Fruit fly (Drosophila melanogaster) whole organism, wandering third instar larva: ENCODE data around the gene CG13601.

ENCODE experiments used
- Abd-B ChIP-seq: fragments of >200 bp; optimal IDR thresholded peaks from 2 replicates; lab custom pipeline; 2017; ENCODE audit warnings: missing biosample characterization, missing genetic modification characterization
- CG32264 ChIP-seq: fragments of 200-800 bp; sonication (Bioruptor generic); optimal IDR thresholded peaks from 2 replicates; lab custom pipeline; 2016; ENCODE audit warnings: missing biosample characterization, missing genetic modification characterization
- CG9705 ChIP-seq: fragments of 200-800 bp; sonication (Bioruptor generic); optimal IDR thresholded peaks from 2 replicates; lab custom pipeline; 2018; ENCODE audit warnings: missing biosample characterization, mild to moderate bottlenecking, missing genetic modification characterization
- CrebA ChIP-seq: fragments of 200-800 bp; sonication (Bioruptor generic); optimal IDR thresholded peaks from 2 replicates; lab custom pipeline; 2016; ENCODE audit warnings: missing biosample characterization, mild to moderate bottlenecking, missing genetic modification characterization, borderline replicate concordance
- Dfd ChIP-seq: fragments of >200 bp; optimal IDR thresholded peaks from 2 replicates; lab custom pipeline; 2017; ENCODE audit warnings: missing biosample characterization, missing genetic modification characterization
- Dif ChIP-seq: fragments of 200-275, 200-300 bp; sonication (Bioruptor generic); optimal IDR thresholded peaks from 2 replicates; lab custom pipeline; 2018; ENCODE audit warnings: missing biosample characterization, missing genetic modification characterization; ENCODE audit not compliant: partially characterized antibody
- HLH106 ChIP-seq: fragments of 200-800 bp; optimal IDR thresholded peaks from 3 replicates; lab custom pipeline; 2019; ENCODE audit warnings: missing biosample characterization, mild to moderate bottlenecking, missing genetic modification characterization, moderate library complexity
- Hnf4 ChIP-seq: fragments of 200-800 bp; sonication (Bioruptor generic); optimal IDR thresholded peaks from 2 replicates; lab custom pipeline; 2016; ENCODE audit warnings: missing biosample characterization, mild to moderate bottlenecking, missing genetic modification characterization
- Hr78 ChIP-seq: fragments of >200 bp; optimal IDR thresholded peaks from 2 replicates; lab custom pipeline; 2017; ENCODE audit warnings: missing biosample characterization, missing genetic modification characterization
- Hr83 ChIP-seq: fragments of 200-300 bp; sonication (Bioruptor generic); optimal IDR thresholded peaks from 2 replicates; lab custom pipeline; 2016; ENCODE audit warnings: missing biosample characterization, mild to moderate bottlenecking, missing genetic modification characterization, moderate library complexity; ENCODE audit not compliant: poor library complexity, severe bottlenecking
- Jra ChIP-seq: sonication (Bioruptor generic); optimal IDR thresholded peaks from 2 replicates; lab custom pipeline; 2016; ENCODE audit warnings: missing biosample characterization, missing genetic modification characterization
- Myc ChIP-seq: fragments of >200 bp; optimal IDR thresholded peaks from 2 replicates; lab custom pipeline; 2017
- N ChIP-seq: fragments of >200 bp; optimal IDR thresholded peaks from 2 replicates; lab custom pipeline; 2018; ENCODE audit warnings: missing biosample characterization, missing external identifiers, missing genetic modification characterization
- OdsH ChIP-seq: fragments of 200-800 bp; sonication (Bioruptor generic); optimal IDR thresholded peaks from 2 replicates; lab custom pipeline; 2016; ENCODE audit warnings: missing biosample characterization, mild to moderate bottlenecking, missing genetic modification characterization
- Rel ChIP-seq, 2 experiments: fragments of 200-800 bp; sonication (Bioruptor generic) in 1 of 2; optimal IDR thresholded peaks; 2 replicates in 1 of 2; 3 replicates in 1 of 2; lab custom pipeline; 2016 to 2019; ENCODE audit warnings: mild to moderate bottlenecking in 2 of 2, missing biosample characterization in 2 of 2, missing genetic modification characterization in 2 of 2, moderate library complexity in 1 of 2
- Sp1 ChIP-seq: fragments of 200-800 bp; sonication (Bioruptor generic); optimal IDR thresholded peaks from 3 replicates; lab custom pipeline; 2019; ENCODE audit warnings: missing biosample characterization, mild to moderate bottlenecking, missing genetic modification characterization, moderate library complexity
- Vsx2 ChIP-seq: fragments of 200-300, 225-300 bp; sonication (Bioruptor generic); optimal IDR thresholded peaks from 2 replicates; lab custom pipeline; 2018; ENCODE audit warnings: missing biosample characterization, missing genetic modification characterization; ENCODE audit not compliant: partially characterized antibody
- dl ChIP-seq, 2 experiments: fragments of 175-275, 200-275 bp in 1 of 2; fragments of 200-275 bp in 1 of 2; sonication (Bioruptor generic); optimal IDR thresholded peaks; lab custom pipeline; 2018; ENCODE audit warnings: mild to moderate bottlenecking in 2 of 2, missing biosample characterization in 2 of 2, missing genetic modification characterization in 2 of 2, moderate library complexity in 2 of 2; ENCODE audit not compliant: partially characterized antibody in 2 of 2, insufficient read depth in 1 of 2
- dmrt93B ChIP-seq: fragments of 200-800 bp; sonication (Bioruptor generic); optimal IDR thresholded peaks from 2 replicates; lab custom pipeline; 2018; ENCODE audit warnings: missing biosample characterization, mild to moderate bottlenecking, missing genetic modification characterization
- dsf ChIP-seq: sonication (Bioruptor generic); optimal IDR thresholded peaks from 2 replicates; lab custom pipeline; 2016; ENCODE audit warnings: missing biosample characterization, missing genetic modification characterization, borderline replicate concordance
- ey ChIP-seq: fragments of 200-800 bp; sonication (Bioruptor generic); optimal IDR thresholded peaks from 2 replicates; lab custom pipeline; 2016; ENCODE audit warnings: missing biosample characterization, missing genetic modification characterization
- foxo ChIP-seq, 2 experiments: fragments of 200-800 bp; sonication (Bioruptor generic); optimal IDR thresholded peaks; 2 replicates in 1 of 2; 3 replicates in 1 of 2; lab custom pipeline; 2016 to 2017; ENCODE audit warnings: missing biosample characterization in 2 of 2, missing genetic modification characterization in 2 of 2
- fru ChIP-seq: fragments of 200-800 bp; sonication (Bioruptor generic); optimal IDR thresholded peaks from 3 replicates; lab custom pipeline; 2016; ENCODE audit warnings: missing biosample characterization, mild to moderate bottlenecking, missing genetic modification characterization
- h ChIP-seq: fragments of 200-800 bp; sonication (Bioruptor generic); optimal IDR thresholded peaks from 3 replicates; lab custom pipeline; 2016; ENCODE audit warnings: missing biosample characterization, mild to moderate bottlenecking, missing genetic modification characterization
- jim ChIP-seq: fragments of 175-275, 200-325 bp; sonication (Bioruptor generic); optimal IDR thresholded peaks from 2 replicates; lab custom pipeline; 2016; ENCODE audit warnings: missing biosample characterization, mild to moderate bottlenecking, missing genetic modification characterization
- lola ChIP-seq: fragments of >200 bp; optimal IDR thresholded peaks from 2 replicates; lab custom pipeline; 2017; ENCODE audit warnings: missing biosample characterization, missing genetic modification characterization
- pan ChIP-seq: fragments of >200 bp; optimal IDR thresholded peaks from 2 replicates; lab custom pipeline; 2017
- psq ChIP-seq: fragments of 200-800 bp; sonication (Bioruptor generic); optimal IDR thresholded peaks from 3 replicates; lab custom pipeline; 2017; ENCODE audit warnings: missing biosample characterization, mild to moderate bottlenecking, missing genetic modification characterization, moderate library complexity
- rgr ChIP-seq: fragments of 200-800 bp; sonication (Bioruptor generic); optimal IDR thresholded peaks from 3 replicates; lab custom pipeline; 2016; ENCODE audit warnings: missing biosample characterization, mild to moderate bottlenecking, missing genetic modification characterization
- sage ChIP-seq: fragments of 200-800 bp; sonication (Bioruptor generic); optimal IDR thresholded peaks from 2 replicates; lab custom pipeline; 2016; ENCODE audit warnings: missing biosample characterization, mild to moderate bottlenecking, missing genetic modification characterization
- sv ChIP-seq: fragments of 200-800 bp; sonication (Bioruptor generic); optimal IDR thresholded peaks from 3 replicates; lab custom pipeline; 2016; ENCODE audit warnings: missing biosample characterization, missing genetic modification characterization
- usp ChIP-seq: fragments of >200 bp; optimal IDR thresholded peaks from 2 replicates; lab custom pipeline; 2017; ENCODE audit warnings: missing biosample characterization, missing genetic modification characterization
- woc ChIP-seq: sonication (Bioruptor generic); optimal IDR thresholded peaks from 2 replicates; lab custom pipeline; 2016; ENCODE audit warnings: missing biosample characterization, mild to moderate bottlenecking, missing genetic modification characterization

CG13601 gene

dm6 chr3R:23942550-23942949 is 15.1 kb upstream of the CG13601 start:
- TF ChIP-seq OdsH: no peak
- no peak for TF ChIP-seq h
- no peak for TF ChIP-seq Sp1 (GFP tag; lab: Kevin White, UChicago)
- no peak for TF ChIP-seq fru
- no peak for TF ChIP-seq dsf
- TF ChIP-seq CrebA (GFP tag; lab: Kevin White, UChicago): no peak

dm6 chr3R:23941643-23942424 is 14.4 kb upstream of the CG13601 start:
- no peak for TF ChIP-seq jim
- TF ChIP-seq foxo (GFP tag; optimal IDR thresholded peaks at IDR 0.05; lab: Kevin White, UChicago): peak; percentile 34 to 50
- no peak for TF ChIP-seq Jra
- no peak for TF ChIP-seq dsf
- TF ChIP-seq Hnf4 (GFP tag; lab: Kevin White, UChicago): peak; percentile 20
- no peak for TF ChIP-seq Dfd
- peak; percentile 30 for TF ChIP-seq fru
- TF ChIP-seq Dif (GFP tag; lab: Kevin White, UChicago): no peak
- TF ChIP-seq ey (GFP tag; lab: Kevin White, UChicago): peak; percentile 21
- TF ChIP-seq Hr78 (GFP tag; lab: Kevin White, UChicago): no peak
- peak; percentile 19 for TF ChIP-seq Rel (GFP tag; optimal IDR thresholded peaks at IDR 0.05; lab: Kevin White, UChicago)
- TF ChIP-seq Rel (tag; optimal IDR thresholded peaks at IDR 0.05; lab: Kevin White, UChicago): peak; percentile 71
- no peak for TF ChIP-seq psq (GFP tag; lab: Kevin White, UChicago)
- peak; percentile 2 for TF ChIP-seq rgr (GFP tag; lab: Kevin White, UChicago)
- no peak for TF ChIP-seq HLH106 (tag; lab: Kevin White, UChicago)
- TF ChIP-seq CG32264: no peak
- peak; percentile 29 for TF ChIP-seq woc (GFP tag; lab: Kevin White, UChicago)
- no peak for TF ChIP-seq CG9705 (GFP tag; lab: Kevin White, UChicago)
- TF ChIP-seq sage (GFP tag; lab: Kevin White, UChicago): no peak
- peak; percentile 30 for TF ChIP-seq h

- TF ChIP-seq OdsH (no peak), foxo (GFP tag; optimal IDR thresholded peaks at IDR 0.05; lab: Kevin White, UChicago) (no peak), jim (no peak), fru (no peak), Hr83 (GFP tag; lab: Kevin White, UChicago) (no peak), dmrt93B (GFP tag; lab: Kevin White, UChicago) (peak; percentile 7), Jra (no peak)
Observed at dm6 chr3R:23940840-23941364, 13.5 kb upstream of the CG13601 start.

- TF ChIP-seq usp (GFP tag; lab: Kevin White, UChicago) (no peak), sv (GFP tag; lab: Kevin White, UChicago) (peak; percentile 71), pan (lab: Kevin White, UChicago) (no peak), Sp1 (GFP tag; lab: Kevin White, UChicago) (no peak), rgr (GFP tag; lab: Kevin White, UChicago) (peak; percentile 39), dl (GFP tag; optimal IDR thresholded peaks at IDR 0.05; lab: Kevin White, UChicago; ENCODE audit: insufficient read depth in 1 of 2, partially characterized antibody in 2 of 2) (no peak), sage (GFP tag; lab: Kevin White, UChicago) (no peak), woc (GFP tag; lab: Kevin White, UChicago) (no peak), lola (GFP tag; lab: Kevin White, UChicago) (no peak), HLH106 (tag; lab: Kevin White, UChicago) (no peak), jim (no peak), Hr78 (GFP tag; lab: Kevin White, UChicago) (no peak), N (GFP tag; lab: Kevin White, UChicago) (no peak), foxo (GFP tag; optimal IDR thresholded peaks at IDR 0.05; lab: Kevin White, UChicago) (no peak), Dfd (no peak), CrebA (GFP tag; lab: Kevin White, UChicago) (no peak), CG9705 (GFP tag; lab: Kevin White, UChicago) (peak; percentile 11), Jra (peak; percentile 12), Myc (lab: Kevin White, UChicago) (no peak), Dif (GFP tag; lab: Kevin White, UChicago) (no peak), fru (no peak), dmrt93B (GFP tag; lab: Kevin White, UChicago) (peak; percentile 26), dsf (no peak), CG32264 (no peak), Abd-B (GFP tag; lab: Kevin White, UChicago) (no peak), ey (GFP tag; lab: Kevin White, UChicago) (no peak), Hr83 (GFP tag; lab: Kevin White, UChicago) (peak; percentile 80), Hnf4 (GFP tag; lab: Kevin White, UChicago) (peak; percentile 38), Vsx2 (no peak), h (peak; percentile 32), OdsH (peak; percentile 54)
- TF ChIP-seq, all 38 proteins: peak for 9
Observed at dm6 chr3R:23939921-23940839, 12.7 kb upstream of the CG13601 start.
